Fruit fly (Drosophila melanogaster): ENCODE measurements around the gene CG13937.

CG13937 gene

DNA sequence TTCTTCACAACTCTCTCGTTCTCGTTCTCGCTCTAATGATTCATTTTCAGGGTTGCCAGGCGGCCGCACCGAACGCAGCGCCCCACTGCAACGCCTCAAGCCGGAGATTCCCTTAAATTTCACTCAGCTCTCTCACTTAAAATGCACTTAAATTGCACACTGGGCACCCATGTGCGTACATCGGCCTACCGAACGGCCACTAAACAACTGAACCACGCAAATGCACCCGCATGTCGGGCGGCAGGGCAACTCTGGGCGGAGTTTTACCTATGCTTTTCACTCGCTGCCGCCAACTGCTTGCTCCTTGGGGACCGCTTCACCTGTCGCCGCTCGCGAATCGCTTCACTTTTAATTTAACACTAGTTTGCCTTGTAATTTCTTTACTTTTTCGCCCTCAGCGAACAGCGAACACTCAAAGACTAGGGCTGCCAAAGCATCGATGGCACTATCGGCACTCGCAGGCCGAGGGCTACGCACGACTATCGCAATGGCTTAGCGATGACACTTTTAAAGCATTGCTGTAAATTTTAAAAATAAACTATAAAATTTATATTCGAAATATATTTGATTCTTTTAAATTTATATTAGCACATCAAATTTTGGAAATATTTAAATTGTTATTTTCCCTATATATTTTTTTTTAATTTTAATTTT, 20.9 kb downstream of the CG13937 start, which contains the start of gene Rap1 (continued):
- TF ChIP-seq CG34224 (GFP tag; IDR thresholded peaks at IDR 0.05; ENCODE audit: partially characterized antibody) (peak; percentile 85), CG9797 (GFP tag; optimal IDR thresholded peaks at IDR 0.05) (peak; percentile 18), CG10209 (GFP tag; optimal IDR thresholded peaks at IDR 0.05) (peak; percentile 43), rib (GFP tag; IDR thresholded peaks at IDR 0.05) (no peak), amos (GFP tag; IDR thresholded peaks at IDR 0.05; ENCODE audit: partially characterized antibody) (peak; percentile 96), bab2 (GFP tag; optimal IDR thresholded peaks at IDR 0.05) (peak; percentile 42), Sry-β (GFP tag; optimal IDR thresholded peaks at IDR 0.05) (peak; percentile 29), CG14441 (GFP tag; IDR thresholded peaks at IDR 0.05) (peak; percentile 63), Ssrp (tag; optimal IDR thresholded peaks at IDR 0.05) (no peak), eve (GFP tag; optimal IDR thresholded peaks at IDR 0.05) (no peak), fu2 (GFP tag; optimal IDR thresholded peaks at IDR 0.05) (peak; percentile 29), CG15696 (tag; optimal IDR thresholded peaks at IDR 0.05) (peak; percentile 70), chm (GFP tag; IDR thresholded peaks at IDR 0.05) (no peak), CG6813 (GFP tag; optimal IDR thresholded peaks at IDR 0.05) (no peak), CG13287 (GFP tag; IDR thresholded peaks at IDR 0.05; ENCODE audit: partially characterized antibody) (peak; percentile 87), emc (GFP tag; optimal IDR thresholded peaks at IDR 0.05) (peak; percentile 18), mld (GFP tag; IDR thresholded peaks at IDR 0.05; ENCODE audit: partially characterized antibody) (peak; percentile 88), Asciz (GFP tag; optimal IDR thresholded peaks at IDR 0.05) (no peak), Antp (GFP tag; optimal IDR thresholded peaks at IDR 0.05) (peak; percentile 82), CG8281 (tag; optimal IDR thresholded peaks at IDR 0.05) (no peak), ap (GFP tag; IDR thresholded peaks at IDR 0.05) (peak; percentile 22; the same call in 1 of the 2 replicates), Abd-B (GFP tag; optimal IDR thresholded peaks at IDR 0.05) (peak; percentile 32), CG8290 (GFP tag; optimal IDR thresholded peaks at IDR 0.05) (peak; percentile 85), CG8290 (tag; optimal IDR thresholded peaks at IDR 0.05) (peak in 1 of 2 experiments; percentile 55), Dll (GFP tag; IDR thresholded peaks at IDR 0.05; ENCODE audit: partially characterized antibody) (peak; percentile 89), slou (GFP tag; optimal IDR thresholded peaks at IDR 0.05) (peak; percentile 50), CG2678 (tag; optimal IDR thresholded peaks at IDR 0.05) (peak; percentile 74), NK7.1 (GFP tag; optimal IDR thresholded peaks at IDR 0.05) (peak; percentile 52), HHEX (GFP tag; optimal IDR thresholded peaks at IDR 0.05) (peak; percentile 60), CG8388 (GFP tag; optimal IDR thresholded peaks at IDR 0.05) (no peak), CG7357 (GFP tag; IDR thresholded peaks at IDR 0.05) (peak; percentile 15; the same call in 1 of the 3 replicates), sug (tag; optimal IDR thresholded peaks at IDR 0.05) (peak; percentile 48), inv (GFP tag; IDR thresholded peaks at IDR 0.05; ENCODE audit: partially characterized antibody) (peak; percentile 96), Usf (GFP tag; optimal IDR thresholded peaks at IDR 0.05) (peak; percentile 16), cas (GFP tag; IDR thresholded peaks at IDR 0.05) (peak; percentile 60; the same call in 1 of the 2 replicates), kay (GFP tag; optimal IDR thresholded peaks at IDR 0.05) (peak; percentile 95), bowl (GFP tag; IDR thresholded peaks at IDR 0.05) (no peak), HLH3B (GFP tag; IDR thresholded peaks at IDR 0.05) (peak; percentile 80), CG4424 (GFP tag; optimal IDR thresholded peaks at IDR 0.05) (peak; percentile 76), hth (optimal IDR thresholded peaks at IDR 0.05) (no peak), hbn (GFP tag; IDR thresholded peaks at IDR 0.05; ENCODE audit: partially characterized antibody) (peak; percentile 84), CG31388 (GFP tag; optimal IDR thresholded peaks at IDR 0.05) (no peak), E2f2 (GFP tag; IDR thresholded peaks at IDR 0.05) (peak; percentile 53), Ada2b (GFP tag; IDR thresholded peaks at IDR 0.05) (peak; percentile 79), vnd (GFP tag; IDR thresholded peaks at IDR 0.05; ENCODE audit: partially characterized antibody) (peak; percentile 92), CG2712 (tag; optimal IDR thresholded peaks at IDR 0.05) (peak; percentile 79), CG4617 (GFP tag; optimal IDR thresholded peaks at IDR 0.05; ENCODE audit: borderline replicate concordance) (peak; percentile 95), CG15514 (GFP tag; optimal IDR thresholded peaks at IDR 0.05) (peak; percentile 86), CG11456 (GFP tag; IDR thresholded peaks at IDR 0.05) (peak; percentile 90)

All from whole organism, embryonic.